Worm (Caenorhabditis elegans) whole organism, L4/young adult: Measurements from ENCODE around the gene W06A7.4.

ENCODE experiments used
- W03F9.2 ChIP-seq: fragments of 150-350 bp; optimal IDR thresholded peaks from 2 replicates; lab custom pipeline; 2014; ENCODE audit warnings: missing biosample characterization, missing genetic modification characterization
- dao-5 ChIP-seq: sonication (generic microtip); optimal IDR thresholded peaks from 2 replicates; lab custom pipeline; 2016; ENCODE audit warnings: missing genotype, missing genetic modification characterization, moderate library complexity, missing compliant biosample characterization
- him-1 ChIP-seq: sonication (generic microtip); optimal IDR thresholded peaks from 2 replicates; lab custom pipeline; 2016; ENCODE audit warnings: missing genotype, missing genetic modification reagents, missing genetic modification characterization, missing compliant biosample characterization

The W06A7.4 gene

DNA sequence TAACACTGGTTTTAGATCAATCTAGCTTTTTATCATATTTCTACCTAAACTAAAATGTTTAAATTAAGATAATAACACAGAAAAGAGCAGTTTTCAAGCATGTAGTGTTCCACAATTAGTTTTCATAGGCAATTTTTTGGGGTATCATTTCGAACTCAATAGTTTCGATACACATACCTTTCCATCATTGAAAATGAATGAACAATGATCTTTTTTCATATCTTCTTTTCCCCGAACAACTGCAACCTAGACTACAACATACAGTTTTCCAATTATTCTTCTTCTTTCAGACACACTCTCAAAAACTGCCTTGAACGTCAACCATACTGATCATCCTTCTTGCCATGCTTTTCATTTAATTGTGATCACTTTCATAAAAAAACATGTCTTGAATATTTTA lies at the start of gene W06A7.4:
TSS of gene W06A7.4 (plus strand) at position 301 of the 400 bp plus-strand sequence.
- TF ChIP-seq W03F9.2 (tag; lab: Kevin White, UChicago) (no peak), him-1 (tag; lab: Kevin White, UChicago) (no peak), dao-5 (no peak)

ce11 chrV:14779644-14780043 lies 44.6 kb upstream of the W06A7.4 start, which contains the start of the genes scrm-7 and Y50E8A.10:
TSS of gene scrm-7 (minus strand) at chrV:14779744.
TSS of gene Y50E8A.10 (plus strand) at chrV:14779996.
- TF ChIP-seq dao-5 (no peak), W03F9.2 (tag; lab: Kevin White, UChicago) (no peak), him-1 (tag; lab: Kevin White, UChicago) (no peak)

ce11 chrV:14781130-14781529 lies 43.1 kb upstream of the W06A7.4 start, which contains the start of gene Y50E8A.11:
TSS of gene Y50E8A.11 (plus strand) at chrV:14781430.
- no peak for TF ChIP-seq him-1 (tag; lab: Kevin White, UChicago)
- TF ChIP-seq W03F9.2 (tag; lab: Kevin White, UChicago) = no peak
- TF ChIP-seq dao-5 = no peak

- TF ChIP-seq dao-5 (no peak), W03F9.2 (tag; lab: Kevin White, UChicago) (no peak), him-1 (tag; lab: Kevin White, UChicago) (no peak)
Observed at ce11 chrV:14784160-14784774, 40.0 kb upstream of the W06A7.4 start, which contains the start of gene Y50E8A.12. TSS of gene Y50E8A.12 (minus strand) at chrV:14784210.

- TF ChIP-seq dao-5 = no peak
- no peak for TF ChIP-seq him-1 (tag; lab: Kevin White, UChicago)
- no peak for TF ChIP-seq W03F9.2 (tag; lab: Kevin White, UChicago)
Observed at ce11 chrV:14784787-14785186, 39.4 kb upstream of the W06A7.4 start.

- no peak for TF ChIP-seq W03F9.2 (tag; lab: Kevin White, UChicago)
- no peak for TF ChIP-seq dao-5
- no peak for TF ChIP-seq him-1 (tag; lab: Kevin White, UChicago)
Observed at ce11 chrV:14788462-14788861, 35.8 kb upstream of the W06A7.4 start.

DNA sequence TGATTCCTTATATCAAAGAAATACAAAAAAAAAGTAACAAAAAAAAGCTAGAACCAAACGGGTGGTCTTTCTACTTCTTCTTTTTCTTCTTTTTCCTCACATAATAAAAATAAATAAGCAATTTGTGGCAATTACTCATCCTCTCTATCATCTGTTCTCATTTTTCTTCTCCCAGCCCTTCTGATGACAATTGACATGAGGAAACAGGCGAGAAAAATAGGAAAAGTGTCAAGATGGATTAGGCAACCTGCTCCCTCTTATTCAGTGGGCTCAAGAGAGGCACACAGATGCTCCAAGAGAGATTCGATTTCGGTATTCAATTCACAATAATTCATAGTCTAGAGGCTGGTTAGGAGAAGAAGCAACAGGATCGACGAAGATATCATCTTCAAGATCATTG lies 33.4 kb upstream of the W06A7.4 start:
- TF ChIP-seq dao-5 (no peak), W03F9.2 (tag; lab: Kevin White, UChicago) (no peak), him-1 (tag; lab: Kevin White, UChicago) (no peak)

DNA sequence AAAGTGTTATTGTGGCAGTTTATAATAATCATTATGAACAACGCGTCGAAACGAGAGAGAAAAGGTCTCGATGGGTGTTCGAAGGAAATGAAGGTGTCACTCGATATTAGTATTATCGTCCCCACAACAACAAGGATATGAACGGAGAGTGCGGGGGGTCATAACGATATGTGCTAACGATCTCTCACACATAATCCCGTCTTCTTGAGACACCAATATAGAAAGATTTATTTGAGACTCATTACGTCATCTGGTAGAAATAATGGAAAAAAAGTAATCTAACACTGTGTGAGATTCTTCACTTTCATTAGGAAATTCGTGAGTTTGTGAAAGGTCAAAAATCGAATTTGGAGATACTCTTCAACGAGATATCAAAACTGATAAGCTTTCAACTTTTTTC lies 32.5 kb upstream of the W06A7.4 start:
- no peak for TF ChIP-seq dao-5
- no peak for TF ChIP-seq W03F9.2 (tag; lab: Kevin White, UChicago)
- TF ChIP-seq him-1 (tag; lab: Kevin White, UChicago) = no peak

- TF ChIP-seq him-1 (tag; lab: Kevin White, UChicago) (no peak), W03F9.2 (tag; lab: Kevin White, UChicago) (no peak), dao-5 (no peak)
Observed at ce11 chrV:14792346-14792745, 31.9 kb upstream of the W06A7.4 start.

ce11 chrV:14793043-14793442 lies 31.2 kb upstream of the W06A7.4 start:
- TF ChIP-seq W03F9.2 (tag; lab: Kevin White, UChicago) = no peak
- TF ChIP-seq dao-5 = no peak
- no peak for TF ChIP-seq him-1 (tag; lab: Kevin White, UChicago)

DNA sequence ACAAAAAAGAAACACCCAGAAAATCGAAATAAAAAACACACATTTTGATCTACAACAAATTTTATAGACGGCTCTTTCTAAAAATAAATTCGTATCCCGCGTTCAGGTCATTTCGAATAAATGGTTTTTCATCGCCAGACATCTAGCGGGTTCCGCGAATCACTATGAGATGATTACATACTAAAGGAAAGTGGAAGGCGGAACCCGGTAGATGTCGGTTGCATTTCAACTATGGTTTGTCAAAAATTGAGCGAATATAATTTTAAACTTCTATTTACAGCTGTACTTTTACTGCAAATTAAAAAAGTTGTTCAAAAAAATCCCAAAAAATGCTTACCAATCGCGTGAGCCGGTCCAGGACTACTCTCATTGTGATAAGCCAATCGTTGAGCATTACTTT lies 26.3 kb upstream of the W06A7.4 start:
- TF ChIP-seq W03F9.2 (tag; lab: Kevin White, UChicago) (no peak), dao-5 (no peak), him-1 (tag; lab: Kevin White, UChicago) (no peak)

- TF ChIP-seq him-1 (tag; lab: Kevin White, UChicago) (no peak), dao-5 (no peak), W03F9.2 (tag; lab: Kevin White, UChicago) (no peak)
Observed at ce11 chrV:14800402-14800801, 23.8 kb upstream of the W06A7.4 start.

DNA sequence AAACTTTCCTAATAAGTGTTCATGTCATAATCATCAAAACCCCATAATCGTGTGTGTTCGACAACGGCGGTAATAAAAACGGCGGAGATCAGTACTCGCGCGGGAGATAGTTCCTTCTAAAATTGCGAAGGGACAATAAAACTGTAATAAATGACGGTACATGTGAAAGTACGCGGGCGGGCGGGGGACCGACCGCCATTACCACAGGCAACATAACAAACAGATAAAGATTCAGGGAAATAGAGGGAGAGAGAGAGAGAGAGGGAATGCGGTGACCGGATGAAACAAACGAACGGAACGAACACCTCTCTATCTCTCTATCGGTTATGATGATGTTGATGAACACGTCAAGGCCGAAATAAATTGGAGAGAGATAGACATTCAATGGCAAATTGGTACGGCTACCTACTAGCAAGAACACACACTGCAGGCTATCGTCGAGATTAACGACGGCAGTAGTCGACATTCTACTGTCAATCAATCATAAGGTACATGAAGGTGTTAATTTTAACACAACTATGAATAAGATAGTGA lies 18.0 kb upstream of the W06A7.4 start:
- TF ChIP-seq W03F9.2 (tag; lab: Kevin White, UChicago) (no peak), him-1 (tag; lab: Kevin White, UChicago) (no peak), dao-5 (no peak)

- no peak for TF ChIP-seq W03F9.2 (tag; lab: Kevin White, UChicago)
- TF ChIP-seq him-1 (tag; lab: Kevin White, UChicago) = no peak
- no peak for TF ChIP-seq dao-5
Observed at ce11 chrV:14813566-14813965, 10.7 kb upstream of the W06A7.4 start.

ce11 chrV:14815500-14815899 lies 8.7 kb upstream of the W06A7.4 start, which contains the start of gene rin-1:
TSS of gene rin-1 (minus strand) at chrV:14815600.
- TF ChIP-seq dao-5 = no peak
- TF ChIP-seq W03F9.2 (tag; lab: Kevin White, UChicago) = no peak
- TF ChIP-seq him-1 (tag; lab: Kevin White, UChicago) = no peak
